Worm (Caenorhabditis elegans) whole organism, L1 larva: ENCODE results near the gene Y41D4A.6.
A peak's percentile ranks its signal among the peaks of the same experiment; 100 is the strongest.

Experiments
- C04F5.9 ChIP-seq: sonication (generic microtip); optimal IDR thresholded peaks from 2 replicates; lab custom pipeline; 2016; ENCODE audit warnings: missing genetic modification characterization, missing compliant biosample characterization
- C16A3.4 ChIP-seq: fragments of 150-350 bp; optimal IDR thresholded peaks from 2 replicates; lab custom pipeline; 2014; ENCODE audit warnings: missing biosample characterization, missing genetic modification characterization
- C34B4.2 ChIP-seq: sonication (generic microtip); optimal IDR thresholded peaks from 2 replicates; lab custom pipeline; 2017; ENCODE audit warnings: mild to moderate bottlenecking, missing genetic modification characterization, missing compliant biosample characterization
- Y116A8C.19 ChIP-seq: sonication (generic microtip); optimal IDR thresholded peaks from 2 replicates; lab custom pipeline; 2016; ENCODE audit warnings: missing compliant biosample characterization, missing genetic modification characterization, borderline replicate concordance
- aha-1 ChIP-seq: fragments of 150-350 bp; optimal IDR thresholded peaks from 2 replicates; lab custom pipeline; 2014; ENCODE audit warnings: missing biosample characterization, missing genetic modification characterization
- alr-1 ChIP-seq: fragments of 200-800 bp; sonication (Bioruptor generic); optimal IDR thresholded peaks from 2 replicates; lab custom pipeline; 2018; ENCODE audit warnings: borderline replicate concordance, mild to moderate bottlenecking, missing genetic modification characterization, missing compliant biosample characterization
- ama-1 ChIP-seq: fragments of 150-350 bp; optimal IDR thresholded peaks from 2 replicates; lab custom pipeline; 2014
- ceh-63 ChIP-seq: fragments of 200-800 bp; sonication (Bioruptor generic); optimal IDR thresholded peaks from 2 replicates; lab custom pipeline; 2018; ENCODE audit warnings: mild to moderate bottlenecking, missing genetic modification characterization, missing compliant biosample characterization
- ceh-82 ChIP-seq, 3 experiments: fragments of 150-350 bp in 1 of 3; sonication (generic microtip) in 2 of 3; optimal IDR thresholded peaks; 2 replicates each; lab custom pipeline; 2014 to 2017; ENCODE audit warnings: missing biosample characterization in 3 of 3, missing genetic modification characterization in 3 of 3
- efl-3 ChIP-seq: fragments of 200-800 bp; sonication (Bioruptor generic); optimal IDR thresholded peaks from 2 replicates; lab custom pipeline; 2018; ENCODE audit warnings: mild to moderate bottlenecking, missing genetic modification characterization, missing compliant biosample characterization
- egl-13 ChIP-seq: sonication (generic microtip); optimal IDR thresholded peaks from 2 replicates; lab custom pipeline; 2016; ENCODE audit warnings: missing genotype, missing genetic modification reagents, missing genetic modification characterization, missing compliant biosample characterization
- elt-3 ChIP-seq, 6 experiments: fragments of 150-350 bp in 1 of 6; sonication (generic microtip); optimal IDR thresholded peaks; 2 replicates each; lab custom pipeline; 2017 to 2018; ENCODE audit warnings: missing biosample characterization in 6 of 6, missing genetic modification characterization in 6 of 6, inconsistent platforms in 1 of 6
- ets-5 ChIP-seq: fragments of 200-800 bp; sonication (Bioruptor generic); IDR thresholded peaks from 2 replicates; pipeline ENCODE4 v1.3.6; 2022; ENCODE audit warnings: missing genetic modification characterization, missing compliant biosample characterization
- fkh-10 ChIP-seq: sonication (generic microtip); optimal IDR thresholded peaks from 2 replicates; lab custom pipeline; 2017; ENCODE audit warnings: missing biosample characterization, missing genetic modification reagents, missing genetic modification characterization
- fkh-4 ChIP-seq: sonication (generic microtip); optimal IDR thresholded peaks from 2 replicates; lab custom pipeline; 2016; ENCODE audit warnings: missing compliant biosample characterization, missing genetic modification characterization, borderline replicate concordance
- hlh-4 ChIP-seq: sonication (generic microtip); optimal IDR thresholded peaks from 2 replicates; lab custom pipeline; 2016; ENCODE audit warnings: mild to moderate bottlenecking, missing genetic modification characterization, missing compliant biosample characterization
- isw-1 ChIP-seq: fragments of 200-800 bp; sonication (Bioruptor generic); IDR thresholded peaks from 2 replicates; pipeline ENCODE4 v1.3.6; 2022; ENCODE audit warnings: missing genetic modification characterization, missing compliant biosample characterization
- lin-13 ChIP-seq: fragments of 150-350 bp; optimal IDR thresholded peaks from 2 replicates; lab custom pipeline; 2014; ENCODE audit warnings: missing biosample characterization, missing genetic modification reagents, missing genetic modification characterization
- lin-39 ChIP-seq: fragments of 150-350 bp; optimal IDR thresholded peaks from 2 replicates; lab custom pipeline; 2014; ENCODE audit warnings: missing biosample characterization, missing genetic modification reagents, missing genetic modification characterization
- nhr-11 ChIP-seq: fragments of 150-350 bp; optimal IDR thresholded peaks from 2 replicates; lab custom pipeline; 2014; ENCODE audit warnings: missing biosample characterization, missing genetic modification characterization
- nhr-85 ChIP-seq: sonication (generic microtip); peaks from one replicate; lab custom pipeline; 2016; ENCODE audit warnings: missing genetic modification characterization, inconsistent platforms, missing compliant biosample characterization
- nhr-90 ChIP-seq: sonication (generic microtip); optimal IDR thresholded peaks from 2 replicates; lab custom pipeline; 2016; ENCODE audit warnings: mild to moderate bottlenecking, missing genetic modification characterization, missing compliant biosample characterization; ENCODE audit not compliant: poor library complexity
- pag-3 ChIP-seq: sonication (generic microtip); optimal IDR thresholded peaks from 2 replicates; lab custom pipeline; 2017; ENCODE audit warnings: missing genetic modification characterization, mild to moderate bottlenecking, missing compliant biosample characterization, antibody characterized with exemption, borderline replicate concordance; ENCODE audit not compliant: insufficient read depth
- sup-37 ChIP-seq: fragments of 200-800 bp; sonication (Bioruptor generic); optimal IDR thresholded peaks from 2 replicates; lab custom pipeline; 2018; ENCODE audit warnings: mild to moderate bottlenecking, missing genetic modification characterization, missing compliant biosample characterization
- tbx-2 ChIP-seq: sonication (generic microtip); optimal IDR thresholded peaks from 2 replicates; lab custom pipeline; 2016; ENCODE audit warnings: missing genetic modification characterization, missing compliant biosample characterization
- unc-62 ChIP-seq: fragments of 150-350 bp; optimal IDR thresholded peaks from 2 replicates; lab custom pipeline; 2014; ENCODE audit warnings: missing biosample characterization, missing genetic modification reagents, missing genetic modification characterization
- xbp-1 ChIP-seq: sonication (generic microtip); optimal IDR thresholded peaks from 2 replicates; lab custom pipeline; 2016; ENCODE audit warnings: missing genetic modification characterization, missing compliant biosample characterization
- ztf-4 ChIP-seq: fragments of 150-350 bp; optimal IDR thresholded peaks from 2 replicates; lab custom pipeline; 2014; ENCODE audit warnings: missing biosample characterization, missing genetic modification characterization

Y41D4A.6 gene

ce11 chrIV:1707960-1708359 is 37.3 kb downstream of the Y41D4A.6 start:
- TF ChIP-seq unc-62 (GFP tag; lab: Kevin White, UChicago) (no peak), efl-3 (GFP tag; lab: Kevin White, UChicago) (no peak), elt-3 (tag; optimal IDR thresholded peaks at IDR 0.05; lab: Kevin White, UChicago) (no peak), pag-3 (tag; lab: Kevin White, UChicago) (no peak), hlh-4 (tag; lab: Kevin White, UChicago) (no peak), ama-1 (lab: Kevin White, UChicago) (no peak), tbx-2 (tag; lab: Kevin White, UChicago) (no peak), sup-37 (GFP tag; lab: Kevin White, UChicago) (no peak), fkh-10 (GFP tag; lab: Kevin White, UChicago) (no peak), egl-13 (no peak)

- TF ChIP-seq nhr-85 (tag; lab: Kevin White, UChicago), result no peak
- no peak for TF ChIP-seq C04F5.9 (tag; lab: Kevin White, UChicago)
- TF ChIP-seq nhr-90 (tag; lab: Kevin White, UChicago), result no peak
- no peak for TF ChIP-seq lin-13 (GFP tag; lab: Kevin White, UChicago)
- TF ChIP-seq lin-39 (tag; lab: Kevin White, UChicago), result no peak
- no peak for TF ChIP-seq fkh-4 (tag; lab: Kevin White, UChicago)
- no peak for TF ChIP-seq efl-3 (GFP tag; lab: Kevin White, UChicago)
- no peak for TF ChIP-seq ceh-63 (GFP tag; lab: Kevin White, UChicago)
- no peak for TF ChIP-seq xbp-1 (tag; lab: Kevin White, UChicago)
- no peak for TF ChIP-seq Y116A8C.19 (tag; lab: Kevin White, UChicago)
- no peak for TF ChIP-seq isw-1
- TF ChIP-seq alr-1 (tag; lab: Kevin White, UChicago), result no peak
- no peak for TF ChIP-seq C34B4.2 (tag; lab: Kevin White, UChicago)
- TF ChIP-seq ztf-4 (tag; lab: Kevin White, UChicago), result no peak
- no peak for TF ChIP-seq egl-13
- TF ChIP-seq, all 84 proteins: peak for 0
Observed at ce11 chrIV:1706996-1707395, 38.3 kb downstream of the Y41D4A.6 start, which contains the start of gene K08D12.4. K08D12.4 (plus strand) TSS chrIV:1707296.

ce11 chrIV:1699599-1699998 is 45.7 kb downstream of the Y41D4A.6 start, which contains the start of gene bus-2:
bus-2 (plus strand) TSS chrIV:1699899.
- TF ChIP-seq alr-1 (tag; lab: Kevin White, UChicago), result no peak
- no peak for TF ChIP-seq Y116A8C.19 (tag; lab: Kevin White, UChicago)
- no peak for TF ChIP-seq xbp-1 (tag; lab: Kevin White, UChicago)
- TF ChIP-seq C16A3.4 (tag; lab: Kevin White, UChicago), result no peak
- no peak for TF ChIP-seq ceh-82 (tag; optimal IDR thresholded peaks at IDR 0.05; lab: Kevin White, UChicago)
- TF ChIP-seq hlh-4 (tag; lab: Kevin White, UChicago), result no peak
- no peak for TF ChIP-seq ets-5 (GFP tag; lab: Robert Waterston, UW)
- no peak for TF ChIP-seq nhr-11 (tag; lab: Kevin White, UChicago)
- TF ChIP-seq egl-13, result no peak
- no peak for TF ChIP-seq lin-39 (tag; lab: Kevin White, UChicago)

ce11 chrIV:1691651-1692050 is 53.7 kb downstream of the Y41D4A.6 start:
- TF ChIP-seq ceh-63 (GFP tag; lab: Kevin White, UChicago) (peak; percentile 15), fkh-10 (GFP tag; lab: Kevin White, UChicago) (peak; percentile 56), aha-1 (tag; lab: Kevin White, UChicago) (no peak)
